Worm (Caenorhabditis elegans): Measurements from ENCODE around the gene rab-28.

The rab-28 gene

ce11 chrIV:9266464-9266863, 22.7 kb upstream of the rab-28 start, which contains the start of gene Y11D7A.19:
Gene Y11D7A.19 (minus strand): TSS chrIV:9266564.
- TF ChIP-seq sma-9 (GFP tag; optimal IDR thresholded peaks at IDR 0.05) (no peak), sma-9 (tag; optimal IDR thresholded peaks at IDR 0.05) (no peak)

DNA sequence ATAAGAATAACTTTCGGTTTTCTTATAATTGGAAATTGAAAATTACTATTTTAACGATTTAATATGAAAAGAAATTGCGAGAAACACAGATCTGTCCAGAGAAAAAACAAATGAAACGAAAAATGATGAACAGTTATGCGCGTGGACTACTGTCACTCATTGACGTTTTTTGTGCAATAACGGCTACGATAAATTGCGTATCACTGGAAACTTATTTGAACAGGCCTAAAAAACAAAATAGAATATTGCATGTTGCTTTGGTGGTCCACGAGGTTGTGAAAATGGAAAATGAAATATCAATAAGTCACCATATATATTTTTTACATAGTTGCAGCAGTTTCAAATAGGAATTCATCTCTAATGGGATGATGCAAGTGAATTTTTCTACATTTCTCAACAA, 20.7 kb upstream of the rab-28 start:
- TF ChIP-seq Y55F3AM.14 (GFP tag; optimal IDR thresholded peaks at IDR 0.05) = no peak
- no peak for TF ChIP-seq nhr-25 (tag; optimal IDR thresholded peaks at IDR 0.05)
- TF ChIP-seq unc-62 (GFP tag; optimal IDR thresholded peaks at IDR 0.05) = no peak
- TF ChIP-seq lsy-2 (tag; optimal IDR thresholded peaks at IDR 0.05) = no peak
- no peak for TF ChIP-seq egl-27 (tag; optimal IDR thresholded peaks at IDR 0.05)
- TF ChIP-seq snpc-4 (tag; optimal IDR thresholded peaks at IDR 0.05) = no peak
- no peak for TF ChIP-seq C34F6.9 (tag; optimal IDR thresholded peaks at IDR 0.05)

DNA sequence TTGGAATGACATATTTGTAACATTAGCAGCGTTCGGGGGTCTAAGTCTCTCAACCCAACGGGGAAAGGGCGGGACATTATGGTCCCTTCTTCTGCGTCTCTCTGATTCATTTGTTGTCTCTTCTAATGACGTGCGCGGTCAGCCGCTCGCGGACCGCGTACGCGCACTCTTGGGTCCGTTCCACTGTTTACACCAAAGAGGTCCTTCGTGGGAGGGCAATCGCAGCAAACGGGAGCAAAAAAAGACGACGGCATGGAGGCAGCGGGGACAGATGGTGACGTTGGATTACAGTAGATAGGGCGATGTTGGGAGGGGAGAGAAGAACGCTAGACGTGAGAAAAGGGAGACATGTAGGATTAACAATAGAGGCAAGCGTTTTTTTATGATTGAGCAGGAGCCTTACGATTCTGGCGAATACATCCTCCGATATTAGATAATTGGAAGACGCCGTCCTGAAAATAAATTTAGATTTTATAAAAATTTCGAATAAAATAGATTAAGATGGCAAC, 20.1 kb upstream of the rab-28 start, which contains the start of gene flh-1:
TSS of gene flh-1 (minus strand) at position 459 of the 509 bp plus-strand sequence.
- no peak for TF ChIP-seq dmd-4 (tag; optimal IDR thresholded peaks at IDR 0.05)
- TF ChIP-seq crh-2 (tag; optimal IDR thresholded peaks at IDR 0.05) = no peak
- no peak for TF ChIP-seq ztf-11 (tag; optimal IDR thresholded peaks at IDR 0.05)
- TF ChIP-seq mbf-1 (tag; optimal IDR thresholded peaks at IDR 0.05) = no peak
- TF ChIP-seq nhr-6 (tag; optimal IDR thresholded peaks at IDR 0.05) = no peak
- TF ChIP-seq peb-1 (tag; optimal IDR thresholded peaks at IDR 0.05) = no peak
- TF ChIP-seq ztf-4 (tag; optimal IDR thresholded peaks at IDR 0.05) = no peak
- TF ChIP-seq blmp-1 (tag; optimal IDR thresholded peaks at IDR 0.05; ENCODE audit: insufficient read depth) = no peak
- no peak for TF ChIP-seq snpc-4 (tag; optimal IDR thresholded peaks at IDR 0.05)
- TF ChIP-seq lin-11 (tag; optimal IDR thresholded peaks at IDR 0.05) = no peak
- no peak for TF ChIP-seq mab-5 (tag; optimal IDR thresholded peaks at IDR 0.05)
- TF ChIP-seq C34F6.9 (tag; optimal IDR thresholded peaks at IDR 0.05) = no peak
- TF ChIP-seq nhr-11 (tag; optimal IDR thresholded peaks at IDR 0.05) = no peak
- no peak for TF ChIP-seq ama-1 (optimal IDR thresholded peaks at IDR 0.05)

DNA sequence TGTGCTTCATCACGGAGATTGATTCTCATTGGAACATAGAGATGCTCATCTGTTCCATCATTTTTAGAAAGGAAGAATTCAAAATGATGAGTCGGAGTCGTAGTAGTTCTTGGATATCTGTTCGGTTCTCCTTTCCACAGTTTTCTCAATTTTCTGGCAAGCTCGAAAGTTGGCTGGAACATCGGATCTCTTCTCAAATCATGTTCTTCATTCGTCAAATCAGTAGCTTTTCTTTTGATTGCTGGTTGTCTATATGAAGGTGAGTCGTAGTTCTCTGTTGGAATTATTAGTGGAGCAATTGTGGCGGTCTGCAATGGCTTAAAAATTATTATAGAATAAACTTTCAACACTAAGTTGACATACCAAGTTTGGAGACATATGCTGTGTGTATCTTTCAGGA, 18.5 kb upstream of the rab-28 start:
- no peak for TF ChIP-seq sma-3 (GFP tag; optimal IDR thresholded peaks at IDR 0.05)
- TF ChIP-seq nhr-11 (tag; optimal IDR thresholded peaks at IDR 0.05) = no peak
- TF ChIP-seq ama-1 (optimal IDR thresholded peaks at IDR 0.05) = no peak
- TF ChIP-seq Y55F3AM.14 (GFP tag; optimal IDR thresholded peaks at IDR 0.05) = no peak
- no peak for TF ChIP-seq ztf-1 (GFP tag; conservative IDR thresholded peaks at IDR 0.05)
- no peak for TF ChIP-seq nhr-25 (tag; optimal IDR thresholded peaks at IDR 0.05)
- TF ChIP-seq unc-55 (GFP tag; optimal IDR thresholded peaks at IDR 0.05) = no peak
- TF ChIP-seq elt-3 (tag; optimal IDR thresholded peaks at IDR 0.05) = no peak
- TF ChIP-seq nhr-10 (tag; optimal IDR thresholded peaks at IDR 0.05) = no peak
- no peak for TF ChIP-seq unc-62 (GFP tag; optimal IDR thresholded peaks at IDR 0.05)
- no peak for TF ChIP-seq lin-39 (tag; optimal IDR thresholded peaks at IDR 0.05)
- no peak for TF ChIP-seq lsy-2 (tag; optimal IDR thresholded peaks at IDR 0.05)
- no peak for TF ChIP-seq mbf-1 (tag; optimal IDR thresholded peaks at IDR 0.05)
- no peak for TF ChIP-seq ceh-16 (tag; optimal IDR thresholded peaks at IDR 0.05)
- no peak for TF ChIP-seq nhr-23 (tag; optimal IDR thresholded peaks at IDR 0.05)
- no peak for TF ChIP-seq nhr-129 (tag; optimal IDR thresholded peaks at IDR 0.05)
- no peak for TF ChIP-seq aly-2 (tag; optimal IDR thresholded peaks at IDR 0.05)

ce11 chrIV:9261687-9262086, 17.9 kb upstream of the rab-28 start, which contains the start of gene col-120:
Gene col-120 (minus strand): TSS chrIV:9261787.
- TF ChIP-seq crh-2 (tag; optimal IDR thresholded peaks at IDR 0.05) (no peak), snpc-4 (tag; optimal IDR thresholded peaks at IDR 0.05) (no peak), lin-13 (GFP tag; optimal IDR thresholded peaks at IDR 0.05) (no peak), ztf-1 (GFP tag; conservative IDR thresholded peaks at IDR 0.05) (no peak), sem-4 (tag; optimal IDR thresholded peaks at IDR 0.05) (no peak), unc-55 (GFP tag; optimal IDR thresholded peaks at IDR 0.05) (no peak), F13H6.1 (tag; optimal IDR thresholded peaks at IDR 0.05) (no peak), alr-1 (tag; optimal IDR thresholded peaks at IDR 0.05) (no peak), aly-2 (tag; optimal IDR thresholded peaks at IDR 0.05) (no peak), unc-39 (tag; optimal IDR thresholded peaks at IDR 0.05) (no peak), ztf-4 (tag; optimal IDR thresholded peaks at IDR 0.05) (no peak), nhr-6 (tag; optimal IDR thresholded peaks at IDR 0.05) (no peak), nhr-12 (tag; optimal IDR thresholded peaks at IDR 0.05) (no peak), ceh-16 (tag; optimal IDR thresholded peaks at IDR 0.05) (no peak), C34F6.9 (tag; optimal IDR thresholded peaks at IDR 0.05) (no peak), ceh-82 (tag; optimal IDR thresholded peaks at IDR 0.05) (no peak)
